Fruit fly (Drosophila melanogaster) whole organism, prepupa: ENCODE measurements around the gene CG31926.

Source experiments
- CG10631 ChIP-seq: fragments of 200-800 bp; sonication (Bioruptor generic); optimal IDR thresholded peaks from 2 replicates; lab custom pipeline; 2016; ENCODE audit warnings: missing biosample characterization, missing genetic modification characterization
- CG10669 ChIP-seq: fragments of 200-800 bp; sonication (Bioruptor generic); optimal IDR thresholded peaks from 3 replicates; lab custom pipeline; 2018; ENCODE audit warnings: missing biosample characterization, mild to moderate bottlenecking, missing genetic modification characterization, moderate library complexity
- CG11294 ChIP-seq: fragments of 200-800 bp; sonication (Bioruptor generic); IDR thresholded peaks from 2 replicates; pipeline ENCODE4 v1.3.6; 2022; ENCODE audit warnings: missing biosample characterization, missing genetic modification characterization
- CG11762 ChIP-seq: fragments of 200-800 bp; sonication (Bioruptor generic); optimal IDR thresholded peaks from 3 replicates; lab custom pipeline; 2016; ENCODE audit warnings: missing biosample characterization, missing genetic modification characterization; ENCODE audit not compliant: insufficient read depth
- CG11902 ChIP-seq: fragments of 200-800 bp; sonication (Bioruptor generic); optimal IDR thresholded peaks from 3 replicates; lab custom pipeline; 2016; ENCODE audit warnings: missing biosample characterization, missing genetic modification characterization
- CG15336 ChIP-seq: fragments of 200-800 bp; sonication (Bioruptor generic); IDR thresholded peaks from 2 replicates; pipeline ENCODE4 v1.3.6; 2022; ENCODE audit warnings: missing biosample characterization, missing genetic modification characterization
- CG1621 ChIP-seq: fragments of 200-800 bp; sonication (Bioruptor generic); optimal IDR thresholded peaks from 3 replicates; lab custom pipeline; 2018; ENCODE audit warnings: missing biosample characterization, mild to moderate bottlenecking, missing genetic modification characterization
- CG16779 ChIP-seq: fragments of 200-800 bp; sonication (Bioruptor generic); optimal IDR thresholded peaks from 3 replicates; lab custom pipeline; 2017; ENCODE audit warnings: missing biosample characterization, mild to moderate bottlenecking, missing genetic modification characterization
- CG3032 ChIP-seq: fragments of 200-800 bp; optimal IDR thresholded peaks from 2 replicates; lab custom pipeline; 2019; ENCODE audit warnings: missing biosample characterization, mild to moderate bottlenecking, missing genetic modification characterization, moderate library complexity
- CG32006 ChIP-seq: fragments of 200-800 bp; sonication (Bioruptor generic); optimal IDR thresholded peaks from 3 replicates; lab custom pipeline; 2017; ENCODE audit warnings: missing biosample characterization, mild to moderate bottlenecking, missing genetic modification characterization
- CG4318 ChIP-seq: fragments of 200-800 bp; sonication (Bioruptor generic); optimal IDR thresholded peaks from 3 replicates; lab custom pipeline; 2017; ENCODE audit warnings: missing biosample characterization, mild to moderate bottlenecking, missing genetic modification characterization
- CG6163 ChIP-seq: fragments of 200-800 bp; sonication (Bioruptor generic); IDR thresholded peaks from 3 replicates; pipeline ENCODE4 v1.3.6; 2022; ENCODE audit warnings: missing biosample characterization, missing genetic modification characterization
- CG6792 ChIP-seq: fragments of 200-800 bp; sonication (Bioruptor generic); optimal IDR thresholded peaks from 3 replicates; lab custom pipeline; 2016; ENCODE audit warnings: missing biosample characterization, missing genetic modification characterization
- CG6808 ChIP-seq: fragments of 200-800 bp; sonication (Bioruptor generic); optimal IDR thresholded peaks from 3 replicates; lab custom pipeline; 2017; ENCODE audit warnings: missing biosample characterization, missing genetic modification characterization, mild to moderate bottlenecking, moderate library complexity, missing genetic modification reagents
- CG6854 ChIP-seq: fragments of 200-800 bp; sonication (Bioruptor generic); optimal IDR thresholded peaks from 2 replicates; lab custom pipeline; 2017; ENCODE audit warnings: missing biosample characterization, mild to moderate bottlenecking, missing genetic modification characterization
- CG7368 ChIP-seq: fragments of 200-800 bp; sonication (Bioruptor generic); optimal IDR thresholded peaks from 3 replicates; lab custom pipeline; 2016; ENCODE audit warnings: missing biosample characterization, missing genetic modification characterization
- CG8632 ChIP-seq: fragments of 200-800 bp; sonication (Bioruptor generic); optimal IDR thresholded peaks from 3 replicates; lab custom pipeline; 2016; ENCODE audit warnings: missing biosample characterization, missing genetic modification characterization
- Eip75B ChIP-seq: fragments of 200-800 bp; sonication (Bioruptor generic); optimal IDR thresholded peaks from 3 replicates; lab custom pipeline; 2016; ENCODE audit warnings: missing biosample characterization, missing genetic modification characterization
- Eip78C ChIP-seq: fragments of 200-800 bp; sonication (Bioruptor generic); peaks from one replicate; lab custom pipeline; 2016; ENCODE audit warnings: missing biosample characterization, missing genetic modification characterization
- Eip93F ChIP-seq: fragments of 200-800 bp; sonication (Bioruptor generic); optimal IDR thresholded peaks from 2 replicates; lab custom pipeline; 2016; ENCODE audit warnings: missing biosample characterization, mild to moderate bottlenecking, missing genetic modification characterization
- Ets21C ChIP-seq: fragments of 200-800 bp; sonication (Bioruptor generic); optimal IDR thresholded peaks from 3 replicates; lab custom pipeline; 2016; ENCODE audit warnings: missing biosample characterization, missing genetic modification characterization
- Ets96B ChIP-seq: fragments of 200-800 bp; optimal IDR thresholded peaks from 2 replicates; lab custom pipeline; 2019; ENCODE audit warnings: missing biosample characterization, mild to moderate bottlenecking, missing genetic modification characterization, moderate library complexity
- Gug ChIP-seq: fragments of 200-800 bp; sonication (Bioruptor generic); IDR thresholded peaks from 2 replicates; pipeline ENCODE4 v1.3.6; 2022; ENCODE audit warnings: missing biosample characterization, missing genetic modification characterization
- Hr38 ChIP-seq: sonication (Bioruptor generic); optimal IDR thresholded peaks from 2 replicates; lab custom pipeline; 2016; ENCODE audit warnings: missing biosample characterization, missing genetic modification characterization
- Hr4 ChIP-seq: fragments of 200-800 bp; sonication (Bioruptor generic); optimal IDR thresholded peaks from 3 replicates; lab custom pipeline; 2016; ENCODE audit warnings: missing biosample characterization, missing genetic modification characterization
- Lpt ChIP-seq: fragments of 200-800 bp; sonication (Bioruptor generic); optimal IDR thresholded peaks from 3 replicates; lab custom pipeline; 2016; ENCODE audit warnings: missing biosample characterization, missing genetic modification characterization
- Met ChIP-seq: fragments of 200-800 bp; sonication (Bioruptor generic); optimal IDR thresholded peaks from 3 replicates; lab custom pipeline; 2016; ENCODE audit warnings: missing biosample characterization, missing genetic modification characterization
- OdsH ChIP-seq: fragments of 200-800 bp; sonication (Bioruptor generic); optimal IDR thresholded peaks from 3 replicates; lab custom pipeline; 2016; ENCODE audit warnings: missing biosample characterization, missing genetic modification characterization
- Smox ChIP-seq: fragments of 200-800 bp; sonication (Bioruptor generic); optimal IDR thresholded peaks from 3 replicates; lab custom pipeline; 2016; ENCODE audit warnings: missing biosample characterization, missing genetic modification characterization
- Sox102F ChIP-seq: fragments of 200-800 bp; sonication (Bioruptor generic); optimal IDR thresholded peaks from 2 replicates; lab custom pipeline; 2016; ENCODE audit warnings: missing biosample characterization, mild to moderate bottlenecking, missing genetic modification characterization
- Sox14 ChIP-seq: fragments of 200-800 bp; sonication (Bioruptor generic); optimal IDR thresholded peaks from 3 replicates; lab custom pipeline; 2016; ENCODE audit warnings: missing biosample characterization, missing genetic modification characterization
- Sox15 ChIP-seq: fragments of 200-800 bp; sonication (Bioruptor generic); optimal IDR thresholded peaks from 3 replicates; lab custom pipeline; 2016; ENCODE audit warnings: missing biosample characterization, missing genetic modification characterization
- achi ChIP-seq: fragments of 200-800 bp; sonication (Bioruptor generic); optimal IDR thresholded peaks from 3 replicates; lab custom pipeline; 2016; ENCODE audit warnings: missing biosample characterization, missing genetic modification characterization
- acj6 ChIP-seq: fragments of 200-800 bp; sonication (Bioruptor generic); optimal IDR thresholded peaks from 3 replicates; lab custom pipeline; 2016; ENCODE audit warnings: missing biosample characterization, missing genetic modification characterization
- dac ChIP-seq: fragments of 200-800 bp; sonication (Bioruptor generic); optimal IDR thresholded peaks from 2 replicates; lab custom pipeline; 2017; ENCODE audit warnings: missing biosample characterization, mild to moderate bottlenecking, missing genetic modification characterization
- dsx ChIP-seq: fragments of 200-800 bp; optimal IDR thresholded peaks from 3 replicates; lab custom pipeline; 2019; ENCODE audit warnings: missing biosample characterization, mild to moderate bottlenecking, missing genetic modification characterization, moderate library complexity; ENCODE audit not compliant: poor library complexity, severe bottlenecking
- eg ChIP-seq: fragments of 200-800 bp; sonication (Bioruptor generic); IDR thresholded peaks from 3 replicates; pipeline ENCODE4 v1.3.6; 2022; ENCODE audit warnings: missing biosample characterization, missing genetic modification characterization
- fd59A ChIP-seq: fragments of 200-800 bp; sonication (Bioruptor generic); optimal IDR thresholded peaks from 2 replicates; lab custom pipeline; 2017; ENCODE audit warnings: missing biosample characterization, mild to moderate bottlenecking, missing genetic modification characterization, missing genetic modification reagents
- fd85E ChIP-seq: fragments of 200-800 bp; sonication (Bioruptor generic); optimal IDR thresholded peaks from 3 replicates; lab custom pipeline; 2016; ENCODE audit warnings: missing biosample characterization, missing genetic modification characterization
- fkh ChIP-seq: fragments of 200-800 bp; sonication (Bioruptor generic); optimal IDR thresholded peaks from 3 replicates; lab custom pipeline; 2017; ENCODE audit warnings: missing biosample characterization, mild to moderate bottlenecking, missing genetic modification characterization, moderate library complexity
- net ChIP-seq: fragments of 200-800 bp; sonication (Bioruptor generic); optimal IDR thresholded peaks from 3 replicates; lab custom pipeline; 2016; ENCODE audit warnings: missing biosample characterization, missing genetic modification characterization
- salr ChIP-seq, 2 experiments: fragments of 200-800 bp; sonication (Bioruptor generic); optimal IDR thresholded peaks; 3 replicates each; lab custom pipeline; 2016 to 2018; ENCODE audit warnings: missing biosample characterization in 2 of 2, missing genetic modification characterization in 2 of 2, mild to moderate bottlenecking in 1 of 2
- spab ChIP-seq: fragments of 200-800 bp; sonication (Bioruptor generic); optimal IDR thresholded peaks from 2 replicates; lab custom pipeline; 2017; ENCODE audit warnings: missing biosample characterization, mild to moderate bottlenecking, missing genetic modification characterization, missing genetic modification reagents
- ss ChIP-seq, 2 experiments: fragments of 200-800 bp; sonication (Bioruptor generic); optimal IDR thresholded peaks; 2 replicates in 1 of 2; 3 replicates in 1 of 2; lab custom pipeline; 2017 to 2018; ENCODE audit warnings: mild to moderate bottlenecking in 2 of 2, missing biosample characterization in 2 of 2, missing genetic modification characterization in 2 of 2, moderate library complexity in 1 of 2
- svp ChIP-seq: fragments of 200-800 bp; sonication (Bioruptor generic); peaks from one replicate; lab custom pipeline; 2016; ENCODE audit warnings: missing biosample characterization, missing genetic modification characterization
- topi ChIP-seq: fragments of 200-800 bp; sonication (Bioruptor generic); optimal IDR thresholded peaks from 3 replicates; lab custom pipeline; 2016; ENCODE audit warnings: missing biosample characterization, missing genetic modification characterization
- vri ChIP-seq: fragments of 200-800 bp; sonication (Bioruptor generic); optimal IDR thresholded peaks from 3 replicates; lab custom pipeline; 2016; ENCODE audit warnings: missing biosample characterization, mild to moderate bottlenecking, missing genetic modification characterization

CG31926 gene

dm6 chr2L:1458584-1459203, 36.6 kb upstream of the CG31926 start (continued):
- peak; percentile 27 for TF ChIP-seq Sox15 (GFP tag; lab: Kevin White, UChicago)
- peak; percentile 29 for TF ChIP-seq CG8632 (GFP tag; lab: Kevin White, UChicago)
- peak; percentile 71 for TF ChIP-seq achi (GFP tag; lab: Kevin White, UChicago)
- TF ChIP-seq fd59A = peak; percentile 65
- peak; percentile 87 for TF ChIP-seq CG6163 (GFP tag; lab: Robert Waterston, UW)
- peak; percentile 56 for TF ChIP-seq Gug
- TF ChIP-seq Lpt (GFP tag; lab: Kevin White, UChicago) = peak; percentile 55
- peak; percentile 75 for TF ChIP-seq spab (GFP tag; lab: Kevin White, UChicago)
- TF ChIP-seq OdsH = peak; percentile 70
- TF ChIP-seq CG11902 = peak; percentile 18
- peak; percentile 81 for TF ChIP-seq CG32006 (GFP tag; lab: Kevin White, UChicago)
- TF ChIP-seq CG7368 (GFP tag; lab: Kevin White, UChicago) = peak; percentile 48
- peak; percentile 71 for TF ChIP-seq CG1621 (tag; lab: Kevin White, UChicago)
- peak; percentile 91 for TF ChIP-seq Eip78C
- TF ChIP-seq Eip93F (GFP tag; lab: Kevin White, UChicago) = no peak
- TF ChIP-seq fd85E = no peak

- TF ChIP-seq Hr4 (GFP tag; lab: Kevin White, UChicago) (peak; percentile 41), Sox102F (GFP tag; lab: Kevin White, UChicago) (no peak), Gug (peak; percentile 13; the same call in 1 of the 2 replicates), Lpt (GFP tag; lab: Kevin White, UChicago) (no peak), spab (GFP tag; lab: Kevin White, UChicago) (peak; percentile 54), CG6808 (GFP tag; lab: Kevin White, UChicago) (peak; percentile 40), CG16779 (tag; lab: Kevin White, UChicago) (no peak), Met (GFP tag; lab: Kevin White, UChicago) (peak; percentile 2), svp (peak; percentile 57), CG11294 (GFP tag; lab: Robert Waterston, UW) (no peak), ss (GFP tag; optimal IDR thresholded peaks at IDR 0.05; lab: Kevin White, UChicago) (peak; percentile 4 to 59), CG11762 (peak; percentile 4), dac (GFP tag; lab: Kevin White, UChicago) (no peak), CG15336 (GFP tag; lab: Robert Waterston, UW) (peak; percentile 61), CG3032 (tag; lab: Kevin White, UChicago) (peak; percentile 55), Smox (GFP tag; lab: Kevin White, UChicago) (peak; percentile 22), dsx (peak; percentile 39), Ets96B (tag; lab: Kevin White, UChicago) (peak; percentile 69), Ets21C (no peak), net (GFP tag; lab: Kevin White, UChicago) (no peak), acj6 (GFP tag; lab: Kevin White, UChicago) (peak; percentile 38), CG11902 (no peak), CG6792 (GFP tag; lab: Kevin White, UChicago) (no peak), CG6163 (GFP tag; lab: Robert Waterston, UW) (peak; percentile 62), eg (GFP tag; lab: Robert Waterston, UW) (no peak), CG10631 (peak; percentile 67), Eip93F (GFP tag; lab: Kevin White, UChicago) (no peak), fd85E (no peak), salr (GFP tag; optimal IDR thresholded peaks at IDR 0.05; lab: Kevin White, UChicago) (peak in 1 of 2 experiments; percentile 38), Eip75B (GFP tag; lab: Kevin White, UChicago) (peak; percentile 54), fkh (no peak), CG4318 (GFP tag; lab: Kevin White, UChicago) (peak; percentile 30), CG10669 (peak; percentile 56), CG7368 (GFP tag; lab: Kevin White, UChicago) (peak; percentile 16), fd59A (peak; percentile 23), topi (GFP tag; lab: Kevin White, UChicago) (peak; percentile 3), CG8632 (GFP tag; lab: Kevin White, UChicago) (no peak), CG1621 (tag; lab: Kevin White, UChicago) (peak; percentile 40), vri (no peak), OdsH (peak; percentile 44), CG6854 (GFP tag; lab: Kevin White, UChicago) (no peak), Sox14 (GFP tag; lab: Kevin White, UChicago) (peak; percentile 26), Hr38 (GFP tag; lab: Kevin White, UChicago) (no peak), Eip78C (peak; percentile 86)
Measured at dm6 chr2L:1459344-1459743, 35.9 kb upstream of the CG31926 start.
